Fruit fly (Drosophila melanogaster) whole organism, embryonic: ENCODE results near the gene PolG2.

Experiments
- Adf1 ChIP-seq: fragments of 200-800 bp; sonication (Bioruptor generic); IDR thresholded peaks from 2 replicates; pipeline ENCODE4 v1.3.6; 2022; ENCODE audit warnings: missing biosample characterization, missing genetic modification characterization
- Asciz ChIP-seq: fragments of 200-800 bp; sonication (Bioruptor generic); optimal IDR thresholded peaks from 2 replicates; lab custom pipeline; 2017; ENCODE audit warnings: missing biosample characterization, mild to moderate bottlenecking, missing genetic modification characterization, missing genetic modification reagents
- CG10979 ChIP-seq: fragments of 200-800 bp; sonication (Bioruptor generic); optimal IDR thresholded peaks from 2 replicates; lab custom pipeline; 2018; ENCODE audit warnings: missing biosample characterization, mild to moderate bottlenecking, missing genetic modification characterization, moderate library complexity
- CG11398 ChIP-seq: fragments of 200-800 bp; sonication (Bioruptor generic); optimal IDR thresholded peaks from 2 replicates; lab custom pipeline; 2016; ENCODE audit warnings: missing biosample characterization, missing genetic modification characterization
- CG12155 ChIP-seq: fragments of 200-800 bp; sonication (Bioruptor generic); optimal IDR thresholded peaks from 3 replicates; lab custom pipeline; 2016; ENCODE audit warnings: missing biosample characterization, missing genetic modification characterization
- CG13296 ChIP-seq: fragments of 200-800 bp; sonication (Bioruptor generic); optimal IDR thresholded peaks from 3 replicates; lab custom pipeline; 2018; ENCODE audit warnings: missing biosample characterization, mild to moderate bottlenecking, missing genetic modification characterization
- CG14667 ChIP-seq: fragments of 200-800 bp; sonication (Bioruptor generic); IDR thresholded peaks from 2 replicates; pipeline ENCODE4 v1.3.6; 2022; ENCODE audit warnings: missing biosample characterization, missing genetic modification characterization
- CG14860 ChIP-seq: fragments of 200-800 bp; sonication (Bioruptor generic); IDR thresholded peaks from 3 replicates; pipeline ENCODE4 v1.3.6; 2022; ENCODE audit warnings: missing biosample characterization, missing genetic modification characterization; ENCODE audit not compliant: partially characterized antibody
- CG17612 ChIP-seq: fragments of 200-800 bp; sonication (Bioruptor generic); IDR thresholded peaks from 2 replicates; pipeline ENCODE4 v1.3.6; 2022; ENCODE audit warnings: missing biosample characterization, missing genetic modification characterization
- CG3163 ChIP-seq: fragments of 200-800 bp; sonication (Bioruptor generic); optimal IDR thresholded peaks from 3 replicates; lab custom pipeline; 2016; ENCODE audit warnings: missing biosample characterization, missing genetic modification characterization
- CG34422 ChIP-seq: fragments of 200-800 bp; sonication (Bioruptor generic); IDR thresholded peaks from 3 replicates; pipeline ENCODE4 v1.3.6; 2022; ENCODE audit warnings: missing biosample characterization, missing genetic modification characterization
- CG3995 ChIP-seq: fragments of 200-800 bp; sonication (Bioruptor generic); optimal IDR thresholded peaks from 3 replicates; lab custom pipeline; 2016; ENCODE audit warnings: missing biosample characterization, missing genetic modification characterization
- CG4404 ChIP-seq: fragments of 200-800 bp; sonication (Bioruptor generic); IDR thresholded peaks from 2 replicates; pipeline ENCODE4 v1.3.6; 2022; ENCODE audit warnings: missing biosample characterization, missing genetic modification characterization
- CG4424 ChIP-seq: fragments of 200-800 bp; sonication (Bioruptor generic); optimal IDR thresholded peaks from 3 replicates; lab custom pipeline; 2016; ENCODE audit warnings: missing biosample characterization, missing genetic modification characterization
- CG4707 ChIP-seq: fragments of 200-800 bp; sonication (Bioruptor generic); optimal IDR thresholded peaks from 2 replicates; lab custom pipeline; 2018; ENCODE audit warnings: missing biosample characterization, mild to moderate bottlenecking, missing genetic modification characterization, moderate library complexity
- CG6689 ChIP-seq: fragments of 200-800 bp; sonication (Bioruptor generic); IDR thresholded peaks from 2 replicates; pipeline ENCODE4 v1.3.6; 2022; ENCODE audit warnings: missing biosample characterization, missing genetic modification characterization
- CG8281 ChIP-seq: fragments of 200-800 bp; sonication (Bioruptor generic); optimal IDR thresholded peaks from 2 replicates; lab custom pipeline; 2018; ENCODE audit warnings: missing biosample characterization, mild to moderate bottlenecking, missing genetic modification characterization, moderate library complexity
- CG9797 ChIP-seq: fragments of 200-800 bp; sonication (Bioruptor generic); optimal IDR thresholded peaks from 3 replicates; lab custom pipeline; 2018; ENCODE audit warnings: missing biosample characterization, mild to moderate bottlenecking, missing genetic modification characterization
- Dfd ChIP-seq, 2 experiments: fragments of >200 bp; optimal IDR thresholded peaks; 2 replicates each; lab custom pipeline; 2017; ENCODE audit warnings: missing biosample characterization in 2 of 2, missing genetic modification characterization in 2 of 2
- Fer1 ChIP-seq: fragments of 200-800 bp; sonication (Bioruptor generic); optimal IDR thresholded peaks from 2 replicates; lab custom pipeline; 2017; ENCODE audit warnings: missing biosample characterization, mild to moderate bottlenecking, missing genetic modification characterization
- HLH3B ChIP-seq: fragments of 200-800 bp; sonication (Bioruptor generic); IDR thresholded peaks from 2 replicates; pipeline ENCODE4 v1.3.6; 2022; ENCODE audit warnings: missing biosample characterization, missing genetic modification characterization
- HLH54F ChIP-seq: fragments of 200-800 bp; sonication (Bioruptor generic); optimal IDR thresholded peaks from 3 replicates; lab custom pipeline; 2016; ENCODE audit warnings: missing biosample characterization, missing genetic modification characterization
- HmgZ ChIP-seq: fragments of 200-800 bp; sonication (Bioruptor generic); optimal IDR thresholded peaks from 2 replicates; lab custom pipeline; 2018; ENCODE audit warnings: missing biosample characterization, mild to moderate bottlenecking, missing genetic modification characterization
- Hr51 ChIP-seq, 2 experiments: fragments of 200-800 bp; sonication (Bioruptor generic); optimal IDR thresholded peaks; 2 replicates in 1 of 2; 3 replicates in 1 of 2; lab custom pipeline; 2016 to 2018; ENCODE audit warnings: missing biosample characterization in 2 of 2, missing genetic modification characterization in 2 of 2, mild to moderate bottlenecking in 1 of 2, moderate library complexity in 1 of 2
- Lhr ChIP-seq: fragments of 200-800 bp; sonication (Bioruptor generic); optimal IDR thresholded peaks from 3 replicates; lab custom pipeline; 2017; ENCODE audit warnings: mild to moderate bottlenecking, missing biosample characterization, missing genetic modification reagents, missing genetic modification characterization
- MTF-1 ChIP-seq: fragments of 200-800 bp; sonication (Bioruptor generic); optimal IDR thresholded peaks from 2 replicates; lab custom pipeline; 2018; ENCODE audit warnings: missing biosample characterization, mild to moderate bottlenecking, missing genetic modification characterization, borderline replicate concordance
- NC2α ChIP-seq: fragments of 200-800 bp; sonication (Bioruptor generic); optimal IDR thresholded peaks from 2 replicates; lab custom pipeline; 2016; ENCODE audit warnings: missing biosample characterization, missing genetic modification characterization
- Nf-YA ChIP-seq: fragments of 200-800 bp; sonication (Bioruptor generic); IDR thresholded peaks from 2 replicates; pipeline ENCODE4 v1.3.6; 2022; ENCODE audit warnings: missing biosample characterization, missing genetic modification characterization
- Ravus ChIP-seq: fragments of 200-800 bp; sonication (Bioruptor generic); IDR thresholded peaks from 2 replicates; pipeline ENCODE4 v1.3.6; 2022; ENCODE audit warnings: missing biosample characterization, missing genetic modification characterization
- TFAM ChIP-seq: fragments of 200-800 bp; sonication (Bioruptor generic); optimal IDR thresholded peaks from 2 replicates; lab custom pipeline; 2017; ENCODE audit warnings: missing biosample characterization, missing genetic modification characterization, inconsistent platforms
- Xbp1 ChIP-seq: fragments of 200-800 bp; sonication (Bioruptor generic); optimal IDR thresholded peaks from 3 replicates; lab custom pipeline; 2016; ENCODE audit warnings: missing biosample characterization, mild to moderate bottlenecking, missing genetic modification characterization
- btn ChIP-seq: fragments of 200-800 bp; sonication (Bioruptor generic); optimal IDR thresholded peaks from 2 replicates; lab custom pipeline; 2016; ENCODE audit warnings: missing biosample characterization, missing genetic modification characterization
- chm ChIP-seq: fragments of 200-800 bp; sonication (Bioruptor generic); IDR thresholded peaks from 2 replicates; pipeline ENCODE4 v1.3.6; 2022; ENCODE audit warnings: missing biosample characterization, missing genetic modification characterization
- dmrt11E ChIP-seq: fragments of 200-800 bp; sonication (Bioruptor generic); optimal IDR thresholded peaks from 3 replicates; lab custom pipeline; 2018; ENCODE audit warnings: missing biosample characterization, mild to moderate bottlenecking, missing genetic modification characterization, moderate library complexity
- dpn ChIP-seq, 2 experiments: fragments of 200-800 bp; sonication (Bioruptor generic); optimal IDR thresholded peaks; 3 replicates each; lab custom pipeline; 2016; ENCODE audit warnings: missing biosample characterization in 2 of 2, missing genetic modification characterization in 2 of 2
- en ChIP-seq: fragments of 200-800 bp; sonication (Bioruptor generic); optimal IDR thresholded peaks from 2 replicates; lab custom pipeline; 2016; ENCODE audit warnings: missing biosample characterization, missing genetic modification characterization
- eyg ChIP-seq: fragments of 200-800 bp; sonication (Bioruptor generic); optimal IDR thresholded peaks from 3 replicates; lab custom pipeline; 2016; ENCODE audit warnings: missing biosample characterization, missing genetic modification characterization
- fu2 ChIP-seq: fragments of 200-800 bp; sonication (Bioruptor generic); optimal IDR thresholded peaks from 2 replicates; lab custom pipeline; 2016; ENCODE audit warnings: missing biosample characterization, missing genetic modification characterization
- gce ChIP-seq: fragments of 200-800 bp; sonication (Bioruptor generic); IDR thresholded peaks from 3 replicates; pipeline ENCODE4 v1.3.6; 2022; ENCODE audit warnings: missing biosample characterization, missing genetic modification characterization
- gt ChIP-seq: fragments of 200-800 bp; sonication (Bioruptor generic); IDR thresholded peaks from 2 replicates; pipeline ENCODE4 v1.3.6; 2022; ENCODE audit warnings: missing biosample characterization, missing genetic modification characterization
- inv ChIP-seq: fragments of 200-800 bp; sonication (Bioruptor generic); IDR thresholded peaks from 2 replicates; pipeline ENCODE4 v1.3.6; 2022; ENCODE audit warnings: missing biosample characterization, missing genetic modification characterization; ENCODE audit not compliant: partially characterized antibody
- knrl ChIP-seq: fragments of 200-800 bp; sonication (Bioruptor generic); IDR thresholded peaks from 3 replicates; pipeline ENCODE4 v1.3.6; 2022; ENCODE audit warnings: missing biosample characterization, missing genetic modification characterization; ENCODE audit not compliant: partially characterized antibody
- maf-S ChIP-seq: fragments of 200-800 bp; sonication (Bioruptor generic); optimal IDR thresholded peaks from 2 replicates; lab custom pipeline; 2016; ENCODE audit warnings: missing biosample characterization, missing genetic modification characterization
- pum ChIP-seq: fragments of 200-800 bp; sonication (Bioruptor generic); optimal IDR thresholded peaks from 2 replicates; lab custom pipeline; 2016; ENCODE audit warnings: missing biosample characterization, missing genetic modification characterization
- sc ChIP-seq, 3 experiments: fragments of >200 bp in 2 of 3; fragments of 200-800 bp in 1 of 3; sonication (Bioruptor generic) in 1 of 3; optimal IDR thresholded peaks; 2 replicates in 2 of 3; 3 replicates in 1 of 3; lab custom pipeline; 2017; ENCODE audit warnings: mild to moderate bottlenecking in 1 of 3, missing biosample characterization in 1 of 3, missing genetic modification characterization in 1 of 3, missing genetic modification reagents in 1 of 3
- sd ChIP-seq: fragments of 200-800 bp; sonication (Bioruptor generic); optimal IDR thresholded peaks from 3 replicates; lab custom pipeline; 2018; ENCODE audit warnings: missing biosample characterization, mild to moderate bottlenecking, missing genetic modification characterization, moderate library complexity
- sr ChIP-seq: fragments of 200-800 bp; sonication (Bioruptor generic); IDR thresholded peaks from 3 replicates; pipeline ENCODE4 v1.3.6; 2022; ENCODE audit warnings: missing biosample characterization, missing genetic modification characterization
- ssp ChIP-seq: fragments of 200-800 bp; sonication (Bioruptor generic); IDR thresholded peaks from 2 replicates; pipeline ENCODE4 v1.3.6; 2022; ENCODE audit warnings: missing biosample characterization, missing genetic modification characterization
- stc ChIP-seq: fragments of 200-800 bp; sonication (Bioruptor generic); IDR thresholded peaks from 2 replicates; pipeline ENCODE4 v1.3.6; 2022; ENCODE audit warnings: missing biosample characterization, missing genetic modification characterization
- toy ChIP-seq: fragments of 200-800 bp; sonication (Bioruptor generic); IDR thresholded peaks from 2 replicates; pipeline ENCODE4 v1.3.6; 2022; ENCODE audit warnings: missing biosample characterization, missing genetic modification characterization
- wdn ChIP-seq: fragments of 200-800 bp; sonication (Bioruptor generic); IDR thresholded peaks from 2 replicates; pipeline ENCODE4 v1.3.6; 2022; ENCODE audit warnings: missing biosample characterization, missing genetic modification characterization
- zen ChIP-seq: fragments of 200-800 bp; sonication (Bioruptor generic); optimal IDR thresholded peaks from 3 replicates; lab custom pipeline; 2018; ENCODE audit warnings: missing biosample characterization, mild to moderate bottlenecking, missing genetic modification characterization, moderate library complexity

Gene PolG2

DNA sequence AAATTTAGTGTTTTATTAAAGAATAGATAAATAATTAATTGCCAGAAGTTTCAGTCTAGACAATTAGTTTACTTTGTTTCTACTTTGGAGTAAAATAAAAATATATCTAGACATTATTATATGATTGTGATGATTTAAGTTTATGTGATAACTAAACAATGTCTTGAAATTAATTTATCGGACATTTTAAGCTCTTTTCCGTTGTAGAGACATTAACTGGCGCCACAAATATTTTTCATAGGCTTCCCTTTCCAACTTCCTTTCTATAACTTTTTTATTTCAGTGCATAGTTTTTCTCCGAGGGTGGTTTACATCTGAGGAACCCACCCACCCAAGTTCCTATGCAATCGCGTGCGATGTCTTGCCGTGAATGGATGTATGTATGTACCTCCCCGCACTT is 43.8 kb upstream of the PolG2 start (continued):
- TF ChIP-seq CG14860 (GFP tag; lab: Robert Waterston, UW) (no peak), HmgZ (tag; lab: Kevin White, UChicago) (no peak), CG12155 (GFP tag; lab: Kevin White, UChicago) (no peak), en (GFP tag; lab: Kevin White, UChicago) (no peak), Dfd (GFP tag; optimal IDR thresholded peaks at IDR 0.05; lab: Kevin White, UChicago) (no peak), sd (tag; lab: Kevin White, UChicago) (no peak), TFAM (GFP tag; lab: Kevin White, UChicago) (no peak), toy (GFP tag; lab: Robert Waterston, UW) (no peak), btn (GFP tag; lab: Kevin White, UChicago) (no peak), Adf1 (GFP tag; lab: Robert Waterston, UW) (no peak), eyg (no peak), CG10979 (tag; lab: Kevin White, UChicago) (peak; percentile 57), CG3995 (no peak), Nf-YA (GFP tag; lab: Robert Waterston, UW) (no peak), CG9797 (GFP tag; lab: Kevin White, UChicago) (no peak), HLH54F (GFP tag; lab: Kevin White, UChicago) (no peak), wdn (GFP tag; lab: Robert Waterston, UW) (no peak), CG4424 (GFP tag; lab: Kevin White, UChicago) (peak; percentile 33), Xbp1 (GFP tag; lab: Kevin White, UChicago) (peak; percentile 25), CG13296 (GFP tag; lab: Kevin White, UChicago) (no peak), inv (GFP tag; lab: Robert Waterston, UW) (no peak), CG11398 (GFP tag; lab: Kevin White, UChicago) (no peak), gt (GFP tag; lab: Robert Waterston, UW) (no peak), Hr51 (GFP tag; optimal IDR thresholded peaks at IDR 0.05; lab: Kevin White, UChicago) (peak in 1 of 2 experiments; percentile 37), CG17612 (GFP tag; lab: Robert Waterston, UW) (no peak), CG6689 (GFP tag; lab: Robert Waterston, UW) (no peak), gce (GFP tag; lab: Robert Waterston, UW) (no peak), dpn (GFP tag; optimal IDR thresholded peaks at IDR 0.05; lab: Kevin White, UChicago) (no peak), CG4404 (GFP tag; lab: Robert Waterston, UW) (no peak), stc (GFP tag; lab: Robert Waterston, UW) (no peak), CG4707 (GFP tag; lab: Kevin White, UChicago) (no peak), Lhr (GFP tag; lab: Kevin White, UChicago) (no peak), dmrt11E (tag; lab: Kevin White, UChicago) (peak; percentile 64), NC2α (GFP tag; lab: Kevin White, UChicago) (no peak), MTF-1 (GFP tag; lab: Kevin White, UChicago) (no peak), CG34422 (GFP tag; lab: Robert Waterston, UW) (no peak), knrl (GFP tag; lab: Robert Waterston, UW) (no peak), chm (GFP tag; lab: Robert Waterston, UW) (no peak), Ravus (GFP tag; lab: Robert Waterston, UW) (no peak), maf-S (GFP tag; lab: Kevin White, UChicago) (no peak), Asciz (GFP tag; lab: Kevin White, UChicago) (peak; percentile 41), ssp (GFP tag; lab: Robert Waterston, UW) (no peak), CG3163 (GFP tag; lab: Kevin White, UChicago) (no peak), sc (optimal IDR thresholded peaks at IDR 0.05; lab: Kevin White, UChicago) (no peak), sc (GFP tag; optimal IDR thresholded peaks at IDR 0.05; lab: Kevin White, UChicago) (peak; percentile 35), fu2 (GFP tag; lab: Kevin White, UChicago) (no peak), zen (tag; lab: Kevin White, UChicago) (no peak), Fer1 (GFP tag; lab: Kevin White, UChicago) (peak; percentile 10), CG8281 (no peak), pum (GFP tag; lab: Kevin White, UChicago) (no peak), sr (no peak), CG14667 (GFP tag; lab: Robert Waterston, UW) (no peak), HLH3B (GFP tag; lab: Robert Waterston, UW) (no peak)
